Worm (Caenorhabditis elegans): ENCODE measurements around the gene egl-43.

The egl-43 gene

ce11 chrII:9954885-9955284 is at the start of gene egl-43:
TSS of gene egl-43 (plus strand) at chrII:9955185.
- no peak for TF ChIP-seq him-1 (tag; optimal IDR thresholded peaks at IDR 0.05)
- no peak for TF ChIP-seq dao-5 (tag; optimal IDR thresholded peaks at IDR 0.05)
- TF ChIP-seq W03F9.2 (tag; optimal IDR thresholded peaks at IDR 0.05): no peak

ce11 chrII:9914999-9915398 is 40.0 kb upstream of the egl-43 start, which contains the start of gene F26C11.3:
TSS of gene F26C11.3 (minus strand) at chrII:9915099.
- TF ChIP-seq him-1 (tag; optimal IDR thresholded peaks at IDR 0.05) (no peak), W03F9.2 (tag; optimal IDR thresholded peaks at IDR 0.05) (no peak), dao-5 (tag; optimal IDR thresholded peaks at IDR 0.05) (no peak)

ce11 chrII:9916177-9916576 is 38.8 kb upstream of the egl-43 start, which contains the start of gene F26C11.4:
TSS of gene F26C11.4 (minus strand) at chrII:9916277.
- TF ChIP-seq him-1 (tag; optimal IDR thresholded peaks at IDR 0.05): no peak
- no peak for TF ChIP-seq W03F9.2 (tag; optimal IDR thresholded peaks at IDR 0.05)
- TF ChIP-seq dao-5 (tag; optimal IDR thresholded peaks at IDR 0.05): no peak

- TF ChIP-seq him-1 (tag; optimal IDR thresholded peaks at IDR 0.05) (no peak), dao-5 (tag; optimal IDR thresholded peaks at IDR 0.05) (no peak), W03F9.2 (tag; optimal IDR thresholded peaks at IDR 0.05) (no peak)
Measured at ce11 chrII:9917904-9918303, 37.1 kb upstream of the egl-43 start, which contains the start of gene C05C10.8. TSS of gene C05C10.8 (minus strand) at chrII:9918004.

ce11 chrII:9920468-9920867 is 34.5 kb upstream of the egl-43 start, which contains the start of gene pho-10:
TSS of gene pho-10 (minus strand) at chrII:9920568.
- TF ChIP-seq W03F9.2 (tag; optimal IDR thresholded peaks at IDR 0.05) (no peak), him-1 (tag; optimal IDR thresholded peaks at IDR 0.05) (no peak), dao-5 (tag; optimal IDR thresholded peaks at IDR 0.05) (no peak)

ce11 chrII:9921622-9922269 is 33.2 kb upstream of the egl-43 start, which contains the start of gene C05C10.2:
TSS of gene C05C10.2 (plus strand) at chrII:9922219.
- no peak for TF ChIP-seq dao-5 (tag; optimal IDR thresholded peaks at IDR 0.05)

- TF ChIP-seq W03F9.2 (tag; optimal IDR thresholded peaks at IDR 0.05): no peak
- TF ChIP-seq dao-5 (tag; optimal IDR thresholded peaks at IDR 0.05): no peak
- no peak for TF ChIP-seq him-1 (tag; optimal IDR thresholded peaks at IDR 0.05)
Measured at ce11 chrII:9928470-9928869, 26.5 kb upstream of the egl-43 start.

- TF ChIP-seq him-1 (tag; optimal IDR thresholded peaks at IDR 0.05): no peak
- TF ChIP-seq dao-5 (tag; optimal IDR thresholded peaks at IDR 0.05): no peak
- no peak for TF ChIP-seq W03F9.2 (tag; optimal IDR thresholded peaks at IDR 0.05)
Measured at ce11 chrII:9931012-9931411, 24.0 kb upstream of the egl-43 start.

- TF ChIP-seq him-1 (tag; optimal IDR thresholded peaks at IDR 0.05): no peak
- no peak for TF ChIP-seq W03F9.2 (tag; optimal IDR thresholded peaks at IDR 0.05)
- no peak for TF ChIP-seq dao-5 (tag; optimal IDR thresholded peaks at IDR 0.05)
Measured at ce11 chrII:9931476-9931875, 23.5 kb upstream of the egl-43 start, which contains the start of gene pho-11. TSS of gene pho-11 (plus strand) at chrII:9931849.

- TF ChIP-seq dao-5 (tag; optimal IDR thresholded peaks at IDR 0.05): no peak
- TF ChIP-seq him-1 (tag; optimal IDR thresholded peaks at IDR 0.05): no peak
- TF ChIP-seq W03F9.2 (tag; optimal IDR thresholded peaks at IDR 0.05): peak; percentile 24
Measured at ce11 chrII:9933947-9934383, 21.0 kb upstream of the egl-43 start.

ce11 chrII:9934570-9934969 is 20.4 kb upstream of the egl-43 start:
- TF ChIP-seq him-1 (tag; optimal IDR thresholded peaks at IDR 0.05) (no peak), W03F9.2 (tag; optimal IDR thresholded peaks at IDR 0.05) (no peak), dao-5 (tag; optimal IDR thresholded peaks at IDR 0.05) (no peak)

- no peak for TF ChIP-seq dao-5 (tag; optimal IDR thresholded peaks at IDR 0.05)
- TF ChIP-seq W03F9.2 (tag; optimal IDR thresholded peaks at IDR 0.05): no peak
- no peak for TF ChIP-seq him-1 (tag; optimal IDR thresholded peaks at IDR 0.05)
Measured at ce11 chrII:9935044-9935599, 19.9 kb upstream of the egl-43 start.

- no peak for TF ChIP-seq W03F9.2 (tag; optimal IDR thresholded peaks at IDR 0.05)
- no peak for TF ChIP-seq dao-5 (tag; optimal IDR thresholded peaks at IDR 0.05)
- TF ChIP-seq him-1 (tag; optimal IDR thresholded peaks at IDR 0.05): no peak
Measured at ce11 chrII:9935664-9936063, 19.3 kb upstream of the egl-43 start.

ce11 chrII:9936859-9937258 is 18.1 kb upstream of the egl-43 start, which contains the start of gene C05C10.3:
TSS of gene C05C10.3 (minus strand) at chrII:9936893.
- no peak for TF ChIP-seq dao-5 (tag; optimal IDR thresholded peaks at IDR 0.05)
- TF ChIP-seq W03F9.2 (tag; optimal IDR thresholded peaks at IDR 0.05): no peak
- TF ChIP-seq him-1 (tag; optimal IDR thresholded peaks at IDR 0.05): no peak

Measured in whole organism, L4/young adult.